Fruit fly (Drosophila melanogaster): ENCODE data around the gene CG8924.

Gene CG8924

dm6 chrX:15991618-15992526, 51.0 kb downstream of the CG8924 start, which contains the start of the genes CG46312, eIF5 and exd (continued):
- TF ChIP-seq Hr3 (GFP tag; optimal IDR thresholded peaks at IDR 0.05) (no peak), HmgD (GFP tag; optimal IDR thresholded peaks at IDR 0.05) (no peak), zen2 (GFP tag; IDR thresholded peaks at IDR 0.05; ENCODE audit: partially characterized antibody) (no peak), slp2 (GFP tag; optimal IDR thresholded peaks at IDR 0.05) (no peak), lov (optimal IDR thresholded peaks at IDR 0.05) (no peak), lov (GFP tag; IDR thresholded peaks at IDR 0.05) (no peak), Sox100B (GFP tag; optimal IDR thresholded peaks at IDR 0.05) (no peak), CG16779 (GFP tag; IDR thresholded peaks at IDR 0.05) (no peak), BEAF-32 (GFP tag; optimal IDR thresholded peaks at IDR 0.05) (peak; percentile 82), CG9609 (GFP tag; optimal IDR thresholded peaks at IDR 0.05) (no peak), pzg (GFP tag; optimal IDR thresholded peaks at IDR 0.05) (peak; percentile 31), HLH54F (GFP tag; optimal IDR thresholded peaks at IDR 0.05) (no peak), bbx (GFP tag; IDR thresholded peaks at IDR 0.05; ENCODE audit: partially characterized antibody) (peak; percentile 86), mam (GFP tag; optimal IDR thresholded peaks at IDR 0.05) (no peak), CG11398 (GFP tag; optimal IDR thresholded peaks at IDR 0.05) (no peak), zfh1 (GFP tag; IDR thresholded peaks at IDR 0.05) (no peak), cwo (GFP tag; optimal IDR thresholded peaks at IDR 0.05) (no peak), pnt (GFP tag; optimal IDR thresholded peaks at IDR 0.05) (no peak), zf30C (GFP tag; optimal IDR thresholded peaks at IDR 0.05) (no peak), CG17385 (GFP tag; optimal IDR thresholded peaks at IDR 0.05) (no peak), yki (optimal IDR thresholded peaks at IDR 0.05) (no peak), tx (GFP tag; optimal IDR thresholded peaks at IDR 0.05) (no peak), CG42726 (GFP tag; IDR thresholded peaks at IDR 0.05; ENCODE audit: partially characterized antibody) (peak; percentile 39; the same call in 1 of the 2 replicates), Elba2 (GFP tag; optimal IDR thresholded peaks at IDR 0.05) (no peak), CG5245 (GFP tag; optimal IDR thresholded peaks at IDR 0.05) (no peak), slou (GFP tag; optimal IDR thresholded peaks at IDR 0.05) (no peak), CG15073 (GFP tag; optimal IDR thresholded peaks at IDR 0.05) (no peak), z (GFP tag; IDR thresholded peaks at IDR 0.05) (no peak), esg (GFP tag; conservative IDR thresholded peaks at IDR 0.05) (no peak), unc-4 (GFP tag; IDR thresholded peaks at IDR 0.05; ENCODE audit: partially characterized antibody) (peak; percentile 67), CG15514 (GFP tag; optimal IDR thresholded peaks at IDR 0.05) (peak; percentile 24), CG8924 (tag; optimal IDR thresholded peaks at IDR 0.05) (peak; percentile 14), ranshi (GFP tag; IDR thresholded peaks at IDR 0.05) (no peak), run (tag; optimal IDR thresholded peaks at IDR 0.05) (no peak), Myb (GFP tag; optimal IDR thresholded peaks at IDR 0.05) (no peak), CG30403 (GFP tag; optimal IDR thresholded peaks at IDR 0.05) (peak; percentile 7), CG12236 (GFP tag; optimal IDR thresholded peaks at IDR 0.05) (no peak), Gsc (GFP tag; IDR thresholded peaks at IDR 0.05) (no peak), Gug (GFP tag; IDR thresholded peaks at IDR 0.05) (no peak), CoRest (tag; optimal IDR thresholded peaks at IDR 0.05) (peak; percentile 52), Fer3 (tag; optimal IDR thresholded peaks at IDR 0.05) (no peak), CG15696 (tag; optimal IDR thresholded peaks at IDR 0.05) (no peak), bsh (GFP tag; optimal IDR thresholded peaks at IDR 0.05) (no peak), Eip74EF (GFP tag; optimal IDR thresholded peaks at IDR 0.05) (no peak), CG12659 (GFP tag; optimal IDR thresholded peaks at IDR 0.05) (peak; percentile 30), Ravus (GFP tag; IDR thresholded peaks at IDR 0.05) (no peak), Dll (GFP tag; IDR thresholded peaks at IDR 0.05; ENCODE audit: partially characterized antibody) (peak; percentile 69), phol (tag; optimal IDR thresholded peaks at IDR 0.05) (peak; percentile 23), CG13287 (GFP tag; IDR thresholded peaks at IDR 0.05; ENCODE audit: partially characterized antibody) (peak; percentile 74)

Data from whole organism, embryonic.